Fruit fly (Drosophila melanogaster): ENCODE measurements around the gene tzn.

tzn gene

dm6 chr3L:20771001-20771890, 27.2 kb upstream of the tzn start, which contains the start of the genes CG4042 and Pitslre (continued):
- TF ChIP-seq CG9932 (GFP tag; IDR thresholded peaks at IDR 0.05) (peak; percentile 38; the same call in 1 of the 2 replicates), CG33213 (GFP tag; optimal IDR thresholded peaks at IDR 0.05) (no peak), CoRest (tag; optimal IDR thresholded peaks at IDR 0.05) (peak; percentile 26), CG13123 (GFP tag; optimal IDR thresholded peaks at IDR 0.05) (no peak), Max (GFP tag; optimal IDR thresholded peaks at IDR 0.05) (peak; percentile 59), MESR4 (GFP tag; optimal IDR thresholded peaks at IDR 0.05) (peak; percentile 97), Bgb (GFP tag; IDR thresholded peaks at IDR 0.05; ENCODE audit: partially characterized antibody) (peak; percentile 33; the same call in 1 of the 2 replicates), CG11696 (GFP tag; IDR thresholded peaks at IDR 0.05) (no peak), CG12104 (GFP tag; optimal IDR thresholded peaks at IDR 0.05) (peak; percentile 38), ind (GFP tag; optimal IDR thresholded peaks at IDR 0.05) (peak; percentile 56), CG17186 (GFP tag; optimal IDR thresholded peaks at IDR 0.05) (peak; percentile 15), CG32532 (GFP tag; IDR thresholded peaks at IDR 0.05) (peak; percentile 50; the same call in 1 of the 2 replicates), Camta (GFP tag; optimal IDR thresholded peaks at IDR 0.05) (no peak), nau (GFP tag; optimal IDR thresholded peaks at IDR 0.05) (no peak), CG18262 (tag; optimal IDR thresholded peaks at IDR 0.05) (peak; percentile 28), danr (GFP tag; IDR thresholded peaks at IDR 0.05) (no peak), dmrt99B (tag; optimal IDR thresholded peaks at IDR 0.05) (no peak), CG13287 (GFP tag; IDR thresholded peaks at IDR 0.05; ENCODE audit: partially characterized antibody) (peak; percentile 81), Dll (GFP tag; IDR thresholded peaks at IDR 0.05; ENCODE audit: partially characterized antibody) (peak; percentile 90), peb (GFP tag; IDR thresholded peaks at IDR 0.05) (no peak), Xbp1 (GFP tag; optimal IDR thresholded peaks at IDR 0.05) (peak; percentile 70), vnd (GFP tag; IDR thresholded peaks at IDR 0.05; ENCODE audit: partially characterized antibody) (peak; percentile 61), Sox100B (GFP tag; optimal IDR thresholded peaks at IDR 0.05) (peak; percentile 59), knrl (GFP tag; IDR thresholded peaks at IDR 0.05; ENCODE audit: partially characterized antibody) (peak; percentile 74; the same call in 2 of the 3 replicates), CG7372 (GFP tag; IDR thresholded peaks at IDR 0.05) (no peak), lilli (GFP tag; optimal IDR thresholded peaks at IDR 0.05) (peak; percentile 57), CG30403 (GFP tag; optimal IDR thresholded peaks at IDR 0.05) (peak; percentile 76), ranshi (GFP tag; IDR thresholded peaks at IDR 0.05) (no peak), CG31224 (GFP tag; IDR thresholded peaks at IDR 0.05) (peak; percentile 33; the same call in 1 of the 2 replicates), tin (GFP tag; optimal IDR thresholded peaks at IDR 0.05) (peak; percentile 63), CG10431 (GFP tag; optimal IDR thresholded peaks at IDR 0.05) (peak; percentile 7), CHES-1-like (GFP tag; optimal IDR thresholded peaks at IDR 0.05) (no peak), ems (GFP tag; optimal IDR thresholded peaks at IDR 0.05) (no peak), lbe (GFP tag; optimal IDR thresholded peaks at IDR 0.05) (peak; percentile 69), kni (GFP tag; optimal IDR thresholded peaks at IDR 0.05) (no peak), ERR (GFP tag; optimal IDR thresholded peaks at IDR 0.05) (no peak), CG4820 (GFP tag; optimal IDR thresholded peaks at IDR 0.05) (peak; percentile 37), CG1602 (GFP tag; optimal IDR thresholded peaks at IDR 0.05) (peak; percentile 47), vfl (GFP tag; optimal IDR thresholded peaks at IDR 0.05) (peak; percentile 2), trem (tag; optimal IDR thresholded peaks at IDR 0.05) (peak; percentile 97), Sry-δ (GFP tag; optimal IDR thresholded peaks at IDR 0.05) (peak; percentile 55), sens (GFP tag) (peak; percentile 90), CG6254 (GFP tag; optimal IDR thresholded peaks at IDR 0.05) (no peak), Hr51 (GFP tag; optimal IDR thresholded peaks at IDR 0.05) (peak; percentile 19 to 40), Oaz (GFP tag; IDR thresholded peaks at IDR 0.05) (no peak), Neu2 (GFP tag; optimal IDR thresholded peaks at IDR 0.05; ENCODE audit: borderline replicate concordance) (no peak), en (GFP tag; optimal IDR thresholded peaks at IDR 0.05) (no peak), CG2678 (tag; optimal IDR thresholded peaks at IDR 0.05) (peak; percentile 43), hth (optimal IDR thresholded peaks at IDR 0.05) (no peak)
